Worm (Caenorhabditis elegans): ENCODE measurements around the gene F25D1.5.

DNA sequence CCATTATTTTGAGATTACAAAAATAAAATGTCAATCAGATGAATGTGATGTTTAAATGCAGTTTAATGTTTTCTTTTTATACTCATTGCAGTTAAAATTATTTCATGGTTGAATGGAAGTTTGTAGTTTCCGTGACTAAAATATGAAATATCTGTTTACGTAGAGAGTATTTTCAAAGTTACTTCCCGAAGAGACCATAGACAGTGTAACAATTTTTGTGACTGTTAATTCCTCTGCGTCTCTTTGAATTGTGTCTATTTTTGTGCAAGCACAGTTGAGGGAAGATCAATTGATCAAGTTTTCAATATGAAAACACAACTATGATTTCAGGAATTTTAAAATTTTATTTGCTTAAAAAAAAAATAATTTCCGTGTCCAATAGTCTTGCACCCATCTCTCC, at the start of gene F25D1.5:
- TF ChIP-seq aly-2 (tag; optimal IDR thresholded peaks at IDR 0.05) (no peak), fos-1 (tag; optimal IDR thresholded peaks at IDR 0.05) (no peak), nhr-25 (tag; optimal IDR thresholded peaks at IDR 0.05; ENCODE audit: borderline replicate concordance, insufficient read depth) (no peak), ZK546.5 (tag; optimal IDR thresholded peaks at IDR 0.05) (no peak), nhr-102 (tag; optimal IDR thresholded peaks at IDR 0.05) (no peak), ceh-82 (tag; optimal IDR thresholded peaks at IDR 0.05) (no peak), lin-13 (GFP tag; optimal IDR thresholded peaks at IDR 0.05) (no peak), ama-1 (optimal IDR thresholded peaks at IDR 0.05) (no peak), unc-39 (tag; optimal IDR thresholded peaks at IDR 0.05) (no peak), skn-1 (tag; optimal IDR thresholded peaks at IDR 0.05) (no peak), ZK337.2 (GFP tag; IDR thresholded peaks at IDR 0.05) (no peak)

Measured in whole organism, L4 larva.